Fruit fly (Drosophila melanogaster): ENCODE data around the gene CG32262.

CG32262 gene

dm6 chr3L:3785002-3785661 lies 24.9 kb downstream of the CG32262 start (continued):
- TF ChIP-seq CG14860 (GFP tag; IDR thresholded peaks at IDR 0.05; ENCODE audit: partially characterized antibody) (peak; percentile 32; the same call in 1 of the 3 replicates), Fer2 (tag; optimal IDR thresholded peaks at IDR 0.05) (no peak), ase (GFP tag; IDR thresholded peaks at IDR 0.05) (peak; percentile 97), zfh1 (GFP tag; IDR thresholded peaks at IDR 0.05) (peak; percentile 98), Ets65A (GFP tag) (peak; percentile 99), CG12155 (GFP tag; optimal IDR thresholded peaks at IDR 0.05) (peak; percentile 89), CG12219 (GFP tag; optimal IDR thresholded peaks at IDR 0.05) (peak; percentile 97), mld (GFP tag; IDR thresholded peaks at IDR 0.05; ENCODE audit: partially characterized antibody) (no peak), C15 (GFP tag; IDR thresholded peaks at IDR 0.05) (peak; percentile 89), CG12071 (GFP tag; optimal IDR thresholded peaks at IDR 0.05) (peak; percentile 73), CG17912 (GFP tag; optimal IDR thresholded peaks at IDR 0.05) (no peak), Vsx1 (GFP tag; optimal IDR thresholded peaks at IDR 0.05) (peak; percentile 91), pros (GFP tag; optimal IDR thresholded peaks at IDR 0.05) (no peak), CG14965 (GFP tag; optimal IDR thresholded peaks at IDR 0.05; ENCODE audit: borderline replicate concordance) (peak; percentile 80), bcd (GFP tag; optimal IDR thresholded peaks at IDR 0.05) (peak; percentile 91), hb (GFP tag; IDR thresholded peaks at IDR 0.05; ENCODE audit: partially characterized antibody) (peak; percentile 74; the same call in 2 of the 3 replicates), CG6254 (GFP tag; optimal IDR thresholded peaks at IDR 0.05) (peak; percentile 83), CG13296 (GFP tag; optimal IDR thresholded peaks at IDR 0.05) (peak; percentile 46), croc (GFP tag; conservative IDR thresholded peaks at IDR 0.05) (peak; percentile 94), kah (GFP tag; optimal IDR thresholded peaks at IDR 0.05) (peak; percentile 58), CG30403 (GFP tag; optimal IDR thresholded peaks at IDR 0.05) (peak; percentile 94), psq (GFP tag; optimal IDR thresholded peaks at IDR 0.05) (peak; percentile 91), CG11560 (tag; IDR thresholded peaks at IDR 0.05) (peak; percentile 86), fd64A (GFP tag; optimal IDR thresholded peaks at IDR 0.05) (peak; percentile 67), crol (GFP tag; IDR thresholded peaks at IDR 0.05) (peak; percentile 80), dmrt99B (tag; optimal IDR thresholded peaks at IDR 0.05) (peak; percentile 94), onecut (GFP tag; IDR thresholded peaks at IDR 0.05) (peak; percentile 88), CG2116 (GFP tag; optimal IDR thresholded peaks at IDR 0.05) (peak; percentile 58), vvl (GFP tag; IDR thresholded peaks at IDR 0.05) (peak; percentile 98), Bteb2 (GFP tag; optimal IDR thresholded peaks at IDR 0.05) (peak; percentile 90), NFAT (GFP tag; IDR thresholded peaks at IDR 0.05) (peak; percentile 86), Scr (GFP tag; IDR thresholded peaks at IDR 0.05; ENCODE audit: partially characterized antibody) (0 out of 2 replicates have a peak, but pooled peaks have one; percentile 29), Chrac-16 (GFP tag; optimal IDR thresholded peaks at IDR 0.05) (peak; percentile 96), wdn (GFP tag; IDR thresholded peaks at IDR 0.05) (peak; percentile 88), dan (GFP tag; IDR thresholded peaks at IDR 0.05) (peak; percentile 95), Dp (GFP tag; optimal IDR thresholded peaks at IDR 0.05) (no peak), CG11723 (GFP tag; optimal IDR thresholded peaks at IDR 0.05) (peak; percentile 91), gsb (GFP tag; IDR thresholded peaks at IDR 0.05) (peak; percentile 87), B-H1 (GFP tag; IDR thresholded peaks at IDR 0.05) (peak; percentile 96), CG1832 (GFP tag; optimal IDR thresholded peaks at IDR 0.05) (peak; percentile 80), nerfin-1 (tag; optimal IDR thresholded peaks at IDR 0.05) (peak; percentile 70), emc (GFP tag; optimal IDR thresholded peaks at IDR 0.05) (peak; percentile 84), bigmax (GFP tag; optimal IDR thresholded peaks at IDR 0.05) (no peak), CG13894 (tag; optimal IDR thresholded peaks at IDR 0.05) (peak; percentile 0), CG7839 (tag; optimal IDR thresholded peaks at IDR 0.05) (peak; percentile 91), shn (GFP tag; optimal IDR thresholded peaks at IDR 0.05) (peak; percentile 97), Hand (GFP tag; optimal IDR thresholded peaks at IDR 0.05) (peak; percentile 82), hkb (optimal IDR thresholded peaks at IDR 0.05) (no peak), hkb (GFP tag; IDR thresholded peaks at IDR 0.05) (peak; percentile 97), gt (GFP tag; IDR thresholded peaks at IDR 0.05) (peak; percentile 93)
